Fruit fly (Drosophila melanogaster): ENCODE results near the gene Ge-1.

Gene Ge-1

DNA sequence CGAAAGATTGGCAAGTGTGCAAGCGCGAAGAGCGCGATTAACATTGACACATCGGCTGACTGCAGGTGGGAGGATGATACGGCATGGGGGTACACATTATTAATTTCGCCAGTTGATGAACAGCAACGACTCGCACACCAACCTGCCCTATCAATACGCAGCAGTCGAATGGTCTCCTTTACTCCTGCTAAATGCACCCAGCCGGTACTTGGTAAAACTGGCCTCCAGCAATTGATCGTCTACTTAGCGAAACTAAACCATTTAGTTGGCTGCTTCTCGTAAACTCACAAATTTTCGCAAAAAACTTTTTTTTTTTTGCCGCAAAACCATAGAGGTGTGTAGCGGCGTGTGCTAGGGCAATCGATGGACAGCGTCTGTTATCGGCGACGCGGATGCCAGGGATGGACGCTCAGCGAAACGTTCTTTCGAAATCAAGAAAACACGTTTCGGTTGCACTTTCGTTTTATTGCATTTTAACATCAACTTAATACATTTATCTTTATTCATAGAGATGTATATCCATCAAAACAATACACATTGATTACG, at the start of gene Ge-1:
Gene Ge-1, minus strand, starts transcription at position 373 of the 546 bp plus-strand sequence.
- TF ChIP-seq cad (GFP tag; optimal IDR thresholded peaks at IDR 0.05) (no peak), luna (GFP tag; optimal IDR thresholded peaks at IDR 0.05) (no peak), grau (tag; optimal IDR thresholded peaks at IDR 0.05) (no peak), HLH3B (GFP tag; IDR thresholded peaks at IDR 0.05) (no peak), tap (tag; optimal IDR thresholded peaks at IDR 0.05) (no peak), CG14710 (tag; optimal IDR thresholded peaks at IDR 0.05) (peak; percentile 34), CG7928 (GFP tag; optimal IDR thresholded peaks at IDR 0.05) (peak; percentile 95), CG11696 (GFP tag; IDR thresholded peaks at IDR 0.05) (no peak), Hey (tag; optimal IDR thresholded peaks at IDR 0.05) (no peak), CG7556 (GFP tag; optimal IDR thresholded peaks at IDR 0.05) (no peak), lilli (GFP tag; optimal IDR thresholded peaks at IDR 0.05) (no peak), shn (GFP tag; optimal IDR thresholded peaks at IDR 0.05) (no peak), ro (GFP tag; IDR thresholded peaks at IDR 0.05) (no peak), Lim3 (GFP tag; IDR thresholded peaks at IDR 0.05) (no peak), CG1602 (GFP tag; optimal IDR thresholded peaks at IDR 0.05) (no peak), Six4 (GFP tag; optimal IDR thresholded peaks at IDR 0.05) (no peak), CG8924 (tag; optimal IDR thresholded peaks at IDR 0.05) (no peak), nom (GFP tag; optimal IDR thresholded peaks at IDR 0.05) (no peak), D19A (tag; optimal IDR thresholded peaks at IDR 0.05) (no peak), eve (GFP tag; optimal IDR thresholded peaks at IDR 0.05) (no peak), CG32767 (GFP tag; IDR thresholded peaks at IDR 0.05) (no peak), hbn (GFP tag; IDR thresholded peaks at IDR 0.05; ENCODE audit: partially characterized antibody) (no peak), CG10267 (tag; optimal IDR thresholded peaks at IDR 0.05) (peak; percentile 15), bab2 (GFP tag; optimal IDR thresholded peaks at IDR 0.05) (no peak), sima (GFP tag; optimal IDR thresholded peaks at IDR 0.05) (no peak), CG31224 (GFP tag; IDR thresholded peaks at IDR 0.05) (no peak), wek (GFP tag; optimal IDR thresholded peaks at IDR 0.05) (no peak), Dip2 (GFP tag; IDR thresholded peaks at IDR 0.05) (no peak), Doc3 (GFP tag; IDR thresholded peaks at IDR 0.05; ENCODE audit: partially characterized antibody) (0 out of 3 replicates have a peak, but pooled peaks have one; percentile 27), yki (optimal IDR thresholded peaks at IDR 0.05) (no peak), MTF-1 (GFP tag; optimal IDR thresholded peaks at IDR 0.05; ENCODE audit: borderline replicate concordance) (no peak), CG2875 (GFP tag; optimal IDR thresholded peaks at IDR 0.05) (no peak), C15 (GFP tag; IDR thresholded peaks at IDR 0.05) (no peak), mam (GFP tag; optimal IDR thresholded peaks at IDR 0.05) (no peak), CG11456 (GFP tag; IDR thresholded peaks at IDR 0.05) (no peak), gsb-n (tag; optimal IDR thresholded peaks at IDR 0.05) (no peak), toy (GFP tag; IDR thresholded peaks at IDR 0.05) (no peak), az2 (GFP tag; optimal IDR thresholded peaks at IDR 0.05) (no peak), E2f2 (GFP tag; IDR thresholded peaks at IDR 0.05) (peak; percentile 74), pzg (GFP tag; optimal IDR thresholded peaks at IDR 0.05) (peak; percentile 53), crc (GFP tag; optimal IDR thresholded peaks at IDR 0.05) (no peak), CoRest (tag; optimal IDR thresholded peaks at IDR 0.05) (no peak), CG5245 (GFP tag; optimal IDR thresholded peaks at IDR 0.05) (no peak), disco-r (GFP tag; optimal IDR thresholded peaks at IDR 0.05) (no peak), vvl (GFP tag; IDR thresholded peaks at IDR 0.05) (no peak), CG5180 (GFP tag; optimal IDR thresholded peaks at IDR 0.05) (no peak), ab (GFP tag; optimal IDR thresholded peaks at IDR 0.05) (no peak), CG2889 (GFP tag; IDR thresholded peaks at IDR 0.05) (no peak), slp2 (GFP tag; optimal IDR thresholded peaks at IDR 0.05) (no peak), mld (GFP tag; IDR thresholded peaks at IDR 0.05; ENCODE audit: partially characterized antibody) (no peak), sens (GFP tag) (no peak), trh (GFP tag; optimal IDR thresholded peaks at IDR 0.05) (no peak), CG12071 (GFP tag; optimal IDR thresholded peaks at IDR 0.05) (no peak)

Measured in whole organism, embryonic.